Worm (Caenorhabditis elegans) whole organism, L4/young adult: ENCODE results near the gene tiar-1.

Source experiments
- W03F9.2 ChIP-seq: fragments of 150-350 bp; optimal IDR thresholded peaks from 2 replicates; lab custom pipeline; 2014; ENCODE audit warnings: missing biosample characterization, missing genetic modification characterization
- dao-5 ChIP-seq: sonication (generic microtip); optimal IDR thresholded peaks from 2 replicates; lab custom pipeline; 2016; ENCODE audit warnings: missing genotype, missing genetic modification characterization, moderate library complexity, missing compliant biosample characterization

DNA sequence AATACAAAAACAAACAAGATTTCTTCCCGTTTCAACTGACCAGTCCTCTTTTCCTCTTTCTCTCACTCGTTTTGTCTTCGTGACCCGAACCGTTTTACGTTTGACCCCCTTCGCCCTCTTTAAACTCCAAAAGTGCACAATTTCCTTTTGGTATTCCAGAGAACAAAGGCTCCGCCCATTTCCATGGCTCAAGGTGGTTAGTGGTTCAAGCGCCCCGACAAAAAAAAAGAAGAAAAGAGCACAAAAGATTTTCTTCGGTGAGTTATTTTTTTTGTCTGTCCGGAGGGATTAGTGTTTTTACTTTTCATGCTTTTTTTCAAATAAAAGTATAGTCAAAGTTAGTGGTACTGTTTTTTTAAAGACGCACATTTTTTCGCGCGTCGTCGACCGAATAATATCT, 7.1 kb downstream of the tiar-1 start, which contains the start of gene osta-2:
- TF ChIP-seq dao-5 (tag; lab: Kevin White, UChicago) (no peak), W03F9.2 (tag; lab: Kevin White, UChicago) (no peak)
